Fruit fly (Drosophila melanogaster) whole organism, embryonic: ENCODE measurements around the gene Gmppb.

Experiments
- ATbp ChIP-seq: fragments of 200-800 bp; sonication (Bioruptor generic); optimal IDR thresholded peaks from 2 replicates; lab custom pipeline; 2017; ENCODE audit warnings: missing biosample characterization, mild to moderate bottlenecking, missing genetic modification characterization, missing genetic modification reagents
- Antp ChIP-seq: fragments of 200-800 bp; sonication (Bioruptor generic); optimal IDR thresholded peaks from 3 replicates; lab custom pipeline; 2016; ENCODE audit warnings: missing biosample characterization, missing genetic modification characterization
- B-H1 ChIP-seq: fragments of 200-800 bp; sonication (Bioruptor generic); IDR thresholded peaks from 3 replicates; pipeline ENCODE4 v1.3.6; 2022; ENCODE audit warnings: missing biosample characterization, missing genetic modification characterization
- Bteb2 ChIP-seq: fragments of 200-800 bp; sonication (Bioruptor generic); optimal IDR thresholded peaks from 2 replicates; lab custom pipeline; 2016; ENCODE audit warnings: missing biosample characterization, missing genetic modification characterization
- CG10147 ChIP-seq: fragments of 200-800 bp; sonication (Bioruptor generic); optimal IDR thresholded peaks from 2 replicates; lab custom pipeline; 2019; ENCODE audit warnings: missing biosample characterization, mild to moderate bottlenecking, missing genetic modification characterization, moderate library complexity
- CG11504 ChIP-seq: fragments of 200-800 bp; sonication (Bioruptor generic); optimal IDR thresholded peaks from 3 replicates; lab custom pipeline; 2019; ENCODE audit warnings: missing biosample characterization, mild to moderate bottlenecking, missing genetic modification characterization, moderate library complexity
- CG1233 ChIP-seq: fragments of 200-800 bp; sonication (Bioruptor generic); optimal IDR thresholded peaks from 4 replicates; lab custom pipeline; 2018; ENCODE audit warnings: missing biosample characterization, mild to moderate bottlenecking, missing genetic modification characterization
- CG16813 ChIP-seq: fragments of 200-800 bp; sonication (Bioruptor generic); IDR thresholded peaks from 3 replicates; pipeline ENCODE4 v1.3.6; 2022; ENCODE audit warnings: missing biosample characterization, missing genetic modification characterization; ENCODE audit not compliant: partially characterized antibody
- CG31365 ChIP-seq: fragments of 200-800 bp; sonication (Bioruptor generic); optimal IDR thresholded peaks from 2 replicates; lab custom pipeline; 2018; ENCODE audit warnings: missing biosample characterization, mild to moderate bottlenecking, missing genetic modification characterization
- CG31441 ChIP-seq: fragments of 200-800 bp; sonication (Bioruptor generic); IDR thresholded peaks from 2 replicates; pipeline ENCODE4 v1.3.6; 2022; ENCODE audit warnings: missing biosample characterization, missing genetic modification characterization
- CG42726 ChIP-seq: fragments of 200-800 bp; sonication (Bioruptor generic); IDR thresholded peaks from 2 replicates; pipeline ENCODE4 v1.3.6; 2022; ENCODE audit warnings: missing biosample characterization, missing genetic modification characterization; ENCODE audit not compliant: partially characterized antibody
- CG4404 ChIP-seq: fragments of 200-800 bp; sonication (Bioruptor generic); IDR thresholded peaks from 2 replicates; pipeline ENCODE4 v1.3.6; 2022; ENCODE audit warnings: missing biosample characterization, missing genetic modification characterization
- CG4424 ChIP-seq: fragments of 200-800 bp; sonication (Bioruptor generic); optimal IDR thresholded peaks from 3 replicates; lab custom pipeline; 2016; ENCODE audit warnings: missing biosample characterization, missing genetic modification characterization
- CG6791 ChIP-seq: fragments of 200-800 bp; sonication (Bioruptor generic); IDR thresholded peaks from 3 replicates; pipeline ENCODE4 v1.3.6; 2022; ENCODE audit warnings: missing biosample characterization, missing genetic modification characterization; ENCODE audit not compliant: partially characterized antibody
- CG8290 ChIP-seq, 3 experiments: fragments of 200-800 bp; sonication (Bioruptor generic); optimal IDR thresholded peaks; 2 replicates each; lab custom pipeline; 2016 to 2019; ENCODE audit warnings: missing biosample characterization in 3 of 3, missing genetic modification characterization in 3 of 3, mild to moderate bottlenecking in 2 of 3, moderate library complexity in 1 of 3
- CG8924 ChIP-seq: fragments of 200-800 bp; optimal IDR thresholded peaks from 3 replicates; lab custom pipeline; 2019; ENCODE audit warnings: missing biosample characterization, mild to moderate bottlenecking, missing genetic modification characterization, moderate library complexity
- CG9437 ChIP-seq: fragments of 200-800 bp; sonication (Bioruptor generic); optimal IDR thresholded peaks from 2 replicates; lab custom pipeline; 2018; ENCODE audit warnings: missing biosample characterization, mild to moderate bottlenecking, missing genetic modification characterization
- CG9932 ChIP-seq: fragments of 200-800 bp; sonication (Bioruptor generic); IDR thresholded peaks from 2 replicates; pipeline ENCODE4 v1.3.6; 2022; ENCODE audit warnings: missing biosample characterization, missing genetic modification characterization
- D19B ChIP-seq: fragments of 200-800 bp; sonication (Bioruptor generic); optimal IDR thresholded peaks from 2 replicates; lab custom pipeline; 2017; ENCODE audit warnings: missing biosample characterization, mild to moderate bottlenecking, missing genetic modification characterization
- Doc3 ChIP-seq: fragments of 200-800 bp; sonication (Bioruptor generic); IDR thresholded peaks from 3 replicates; pipeline ENCODE4 v1.3.6; 2022; ENCODE audit warnings: missing biosample characterization, missing genetic modification characterization; ENCODE audit not compliant: partially characterized antibody
- Dref ChIP-seq: fragments of 200-800 bp; sonication (Bioruptor generic); IDR thresholded peaks from 2 replicates; pipeline ENCODE4 v1.3.6; 2022; ENCODE audit warnings: missing biosample characterization, missing genetic modification characterization
- Gug ChIP-seq: fragments of 200-800 bp; sonication (Bioruptor generic); IDR thresholded peaks from 4 replicates; pipeline ENCODE4 v1.3.6; 2022; ENCODE audit warnings: missing biosample characterization, missing genetic modification characterization
- Hmr ChIP-seq: fragments of 200-800 bp; sonication (Bioruptor generic); optimal IDR thresholded peaks from 3 replicates; lab custom pipeline; 2017; ENCODE audit warnings: mild to moderate bottlenecking, missing biosample characterization, missing genetic modification reagents, missing genetic modification characterization
- Hr51 ChIP-seq, 2 experiments: fragments of 200-800 bp; sonication (Bioruptor generic); optimal IDR thresholded peaks; 2 replicates in 1 of 2; 3 replicates in 1 of 2; lab custom pipeline; 2016 to 2018; ENCODE audit warnings: missing biosample characterization in 2 of 2, missing genetic modification characterization in 2 of 2, mild to moderate bottlenecking in 1 of 2, moderate library complexity in 1 of 2
- Jarid2 ChIP-seq: fragments of 200-800 bp; sonication (Bioruptor generic); optimal IDR thresholded peaks from 3 replicates; lab custom pipeline; 2017; ENCODE audit warnings: mild to moderate bottlenecking, missing biosample characterization, missing genetic modification reagents, missing genetic modification characterization
- Lhr ChIP-seq: fragments of 200-800 bp; sonication (Bioruptor generic); optimal IDR thresholded peaks from 3 replicates; lab custom pipeline; 2017; ENCODE audit warnings: mild to moderate bottlenecking, missing biosample characterization, missing genetic modification reagents, missing genetic modification characterization
- MESR4 ChIP-seq: fragments of 200-800 bp; sonication (Bioruptor generic); optimal IDR thresholded peaks from 2 replicates; lab custom pipeline; 2018; ENCODE audit warnings: missing biosample characterization, mild to moderate bottlenecking, missing genetic modification characterization, moderate library complexity
- Mes4 ChIP-seq: fragments of 200-800 bp; sonication (Bioruptor generic); optimal IDR thresholded peaks from 2 replicates; lab custom pipeline; 2016; ENCODE audit warnings: missing biosample characterization, missing genetic modification characterization
- Mrtf ChIP-seq: fragments of 200-800 bp; sonication (Bioruptor generic); IDR thresholded peaks from 3 replicates; pipeline ENCODE4 v1.3.6; 2022; ENCODE audit warnings: missing biosample characterization, missing genetic modification characterization
- NC2β ChIP-seq: fragments of 200-800 bp; sonication (Bioruptor generic); optimal IDR thresholded peaks from 2 replicates; lab custom pipeline; 2016; ENCODE audit warnings: missing biosample characterization, missing genetic modification characterization
- NFAT ChIP-seq: fragments of 200-800 bp; sonication (Bioruptor generic); IDR thresholded peaks from 2 replicates; pipeline ENCODE4 v1.3.6; 2022; ENCODE audit warnings: missing biosample characterization, missing genetic modification characterization
- Poxn ChIP-seq: fragments of 200-800 bp; sonication (Bioruptor generic); IDR thresholded peaks from 2 replicates; pipeline ENCODE4 v1.3.6; 2022; ENCODE audit warnings: missing biosample characterization, missing genetic modification characterization
- Rfx ChIP-seq: fragments of 200-800 bp; sonication (Bioruptor generic); IDR thresholded peaks from 2 replicates; pipeline ENCODE4 v1.3.6; 2022; ENCODE audit warnings: missing biosample characterization, missing genetic modification characterization
- Scr ChIP-seq: fragments of 200-800 bp; sonication (Bioruptor generic); IDR thresholded peaks from 2 replicates; pipeline ENCODE4 v1.3.6; 2022; ENCODE audit warnings: missing biosample characterization, missing genetic modification characterization; ENCODE audit not compliant: partially characterized antibody
- Sox100B ChIP-seq: fragments of 200-800 bp; sonication (Bioruptor generic); optimal IDR thresholded peaks from 3 replicates; lab custom pipeline; 2018; ENCODE audit warnings: missing biosample characterization, mild to moderate bottlenecking, missing genetic modification characterization
- Sry-β ChIP-seq: fragments of 200-800 bp; sonication (Bioruptor generic); optimal IDR thresholded peaks from 2 replicates; lab custom pipeline; 2018; ENCODE audit warnings: missing biosample characterization, mild to moderate bottlenecking, missing genetic modification characterization, moderate library complexity
- Stat92E ChIP-seq, 3 experiments: fragments of >200 bp in 2 of 3; fragments of 200-800 bp in 1 of 3; sonication (Bioruptor generic) in 1 of 3; optimal IDR thresholded peaks; 2 replicates each; lab custom pipeline; 2017 to 2019; ENCODE audit warnings: missing biosample characterization in 3 of 3, missing genetic modification characterization in 3 of 3, mild to moderate bottlenecking in 1 of 3, moderate library complexity in 1 of 3
- YL-1 ChIP-seq: fragments of 200-800 bp; sonication (Bioruptor generic); optimal IDR thresholded peaks from 3 replicates; lab custom pipeline; 2017; ENCODE audit warnings: missing biosample characterization, mild to moderate bottlenecking, missing genetic modification characterization
- al ChIP-seq: fragments of 200-800 bp; sonication (Bioruptor generic); IDR thresholded peaks from 2 replicates; pipeline ENCODE4 v1.3.6; 2022; ENCODE audit warnings: missing biosample characterization, missing genetic modification characterization
- ato ChIP-seq: fragments of 200-800 bp; sonication (Bioruptor generic); IDR thresholded peaks from 2 replicates; pipeline ENCODE4 v1.3.6; 2022; ENCODE audit warnings: missing biosample characterization, missing genetic modification characterization; ENCODE audit not compliant: partially characterized antibody
- cwo ChIP-seq: fragments of 200-800 bp; sonication (Bioruptor generic); optimal IDR thresholded peaks from 3 replicates; lab custom pipeline; 2017; ENCODE audit warnings: missing biosample characterization, missing genetic modification characterization, mild to moderate bottlenecking, moderate library complexity, missing genetic modification reagents
- gem ChIP-seq: fragments of 200-800 bp; sonication (Bioruptor generic); optimal IDR thresholded peaks from 2 replicates; lab custom pipeline; 2019; ENCODE audit warnings: missing biosample characterization, mild to moderate bottlenecking, missing genetic modification characterization, moderate library complexity
- gsb ChIP-seq: fragments of 200-800 bp; sonication (Bioruptor generic); IDR thresholded peaks from 2 replicates; pipeline ENCODE4 v1.3.6; 2022; ENCODE audit warnings: missing biosample characterization, missing genetic modification characterization
- h ChIP-seq: fragments of >200 bp; optimal IDR thresholded peaks from 2 replicates; lab custom pipeline; 2017
- sqz ChIP-seq: fragments of 200-800 bp; sonication (Bioruptor generic); optimal IDR thresholded peaks from 3 replicates; lab custom pipeline; 2018; ENCODE audit warnings: missing biosample characterization, mild to moderate bottlenecking, missing genetic modification characterization
- stwl ChIP-seq: fragments of 200-800 bp; sonication (Bioruptor generic); optimal IDR thresholded peaks from 3 replicates; lab custom pipeline; 2018; ENCODE audit warnings: missing biosample characterization, mild to moderate bottlenecking, missing genetic modification characterization, moderate library complexity
- unc-4 ChIP-seq: fragments of 200-800 bp; sonication (Bioruptor generic); IDR thresholded peaks from 2 replicates; pipeline ENCODE4 v1.3.6; 2022; ENCODE audit warnings: missing biosample characterization, missing genetic modification characterization; ENCODE audit not compliant: partially characterized antibody
- wek ChIP-seq: fragments of 200-800 bp; sonication (Bioruptor generic); optimal IDR thresholded peaks from 3 replicates; lab custom pipeline; 2018; ENCODE audit warnings: missing biosample characterization, mild to moderate bottlenecking, missing genetic modification characterization, moderate library complexity

Gene Gmppb

DNA sequence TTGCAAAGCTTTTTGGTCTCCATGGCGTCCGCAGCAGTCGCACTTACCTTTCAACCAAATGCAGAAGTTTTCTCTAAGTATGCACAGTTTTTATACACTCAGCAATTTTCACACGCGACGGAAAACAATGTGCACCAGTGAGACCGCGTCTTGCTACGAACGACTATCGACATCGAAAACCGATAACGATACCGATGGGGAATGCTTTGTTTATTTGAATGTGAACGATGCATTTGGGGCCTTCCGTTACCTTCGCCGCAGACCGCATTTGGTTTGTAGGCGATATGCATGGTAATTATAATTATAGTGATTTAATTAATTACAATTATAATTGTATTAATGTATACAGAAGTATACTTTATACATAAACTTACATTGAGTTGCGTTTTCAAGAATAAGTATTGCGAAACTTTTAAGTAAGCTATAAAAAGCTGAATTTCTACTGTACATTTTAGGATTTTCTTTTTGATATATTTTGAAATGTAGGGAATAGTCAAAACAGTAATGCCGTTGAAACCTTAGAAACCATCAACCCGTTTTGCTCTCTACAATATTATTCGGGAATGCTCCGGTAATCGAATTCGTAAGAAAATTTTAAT, 791 bp downstream of the Gmppb start, which contains the start of the genes Hus1-like and ctrip (continued):
- TF ChIP-seq CG9437 (GFP tag; lab: Kevin White, UChicago) (peak; percentile 29), cwo (no peak), unc-4 (GFP tag; lab: Robert Waterston, UW) (peak; percentile 58), YL-1 (GFP tag; lab: Kevin White, UChicago) (peak; percentile 46), NC2β (no peak), wek (peak; percentile 94), gem (tag; lab: Kevin White, UChicago) (peak; percentile 20), D19B (no peak), Hr51 (GFP tag; optimal IDR thresholded peaks at IDR 0.05; lab: Kevin White, UChicago) (no peak), Gug (GFP tag; lab: Robert Waterston, UW) (no peak; the same call in 3 of the 4 replicates), NFAT (GFP tag; lab: Robert Waterston, UW) (0 out of 2 replicates have a peak, but pooled peaks have one; percentile 28), CG42726 (GFP tag; lab: Robert Waterston, UW) (no peak), Lhr (GFP tag; lab: Kevin White, UChicago) (peak; percentile 18), CG6791 (GFP tag; lab: Robert Waterston, UW) (peak; percentile 53; the same call in 1 of the 3 replicates), Mrtf (no peak), sqz (no peak), CG4424 (GFP tag; lab: Kevin White, UChicago) (no peak), Sry-β (GFP tag; lab: Kevin White, UChicago) (no peak), ato (GFP tag; lab: Robert Waterston, UW) (peak; percentile 71), CG31365 (tag; lab: Kevin White, UChicago) (peak; percentile 15), CG16813 (GFP tag; lab: Robert Waterston, UW) (peak; percentile 57; the same call in 2 of the 3 replicates), Sox100B (GFP tag; lab: Kevin White, UChicago) (no peak), Doc3 (GFP tag; lab: Robert Waterston, UW) (no peak), CG11504 (tag; lab: Kevin White, UChicago) (no peak), Scr (GFP tag; lab: Robert Waterston, UW) (peak; percentile 60), Hmr (no peak), Jarid2 (GFP tag; lab: Kevin White, UChicago) (peak; percentile 64), al (GFP tag; lab: Robert Waterston, UW) (no peak), h (lab: Kevin White, UChicago) (no peak), B-H1 (GFP tag; lab: Robert Waterston, UW) (no peak; the same call in 2 of the 3 replicates), CG31441 (GFP tag; lab: Robert Waterston, UW) (no peak), Mes4 (GFP tag; lab: Kevin White, UChicago) (no peak), ATbp (no peak), CG10147 (GFP tag; lab: Kevin White, UChicago) (no peak), Bteb2 (GFP tag; lab: Kevin White, UChicago) (no peak), Poxn (GFP tag; lab: Robert Waterston, UW) (no peak), stwl (tag; lab: Kevin White, UChicago) (peak; percentile 53), gsb (GFP tag; lab: Robert Waterston, UW) (no peak), CG9932 (GFP tag; lab: Robert Waterston, UW) (peak; percentile 46), Dref (GFP tag; lab: Robert Waterston, UW) (peak; percentile 89), MESR4 (peak; percentile 97), CG4404 (GFP tag; lab: Robert Waterston, UW) (no peak), Stat92E (GFP tag; optimal IDR thresholded peaks at IDR 0.05; lab: Kevin White, UChicago) (peak in 1 of 3 experiments; percentile 24), CG1233 (GFP tag; lab: Kevin White, UChicago) (peak; percentile 2), CG8290 (GFP tag; optimal IDR thresholded peaks at IDR 0.05; lab: Kevin White, UChicago) (no peak), CG8290 (tag; optimal IDR thresholded peaks at IDR 0.05; lab: Kevin White, UChicago) (peak in 1 of 2 experiments; percentile 60), Rfx (GFP tag; lab: Robert Waterston, UW) (peak; percentile 64), Antp (GFP tag; lab: Kevin White, UChicago) (no peak), CG8924 (tag; lab: Kevin White, UChicago) (peak; percentile 37)
